Fruit fly (Drosophila melanogaster) whole organism, embryonic: ENCODE data around the gene CG32379.
A peak's percentile ranks its signal among the peaks of the same experiment; 100 is the strongest.

ENCODE experiments used
- ATbp ChIP-seq: fragments of 200-800 bp; sonication (Bioruptor generic); optimal IDR thresholded peaks from 2 replicates; lab custom pipeline; 2017; ENCODE audit warnings: missing biosample characterization, mild to moderate bottlenecking, missing genetic modification characterization, missing genetic modification reagents
- Ada2b ChIP-seq: fragments of 200-800 bp; sonication (Bioruptor generic); IDR thresholded peaks from 2 replicates; pipeline ENCODE4 v1.3.6; 2022; ENCODE audit warnings: missing biosample characterization, missing genetic modification characterization
- Atf6 ChIP-seq: fragments of 200-800 bp; sonication (Bioruptor generic); IDR thresholded peaks from 2 replicates; pipeline ENCODE4 v1.3.6; 2022; ENCODE audit warnings: missing biosample characterization, missing genetic modification characterization
- B-H1 ChIP-seq: fragments of 200-800 bp; sonication (Bioruptor generic); IDR thresholded peaks from 3 replicates; pipeline ENCODE4 v1.3.6; 2022; ENCODE audit warnings: missing biosample characterization, missing genetic modification characterization
- B-H2 ChIP-seq: fragments of 200-800 bp; sonication (Bioruptor generic); optimal IDR thresholded peaks from 2 replicates; lab custom pipeline; 2018; ENCODE audit warnings: missing biosample characterization, mild to moderate bottlenecking, missing genetic modification characterization
- CG10543 ChIP-seq: fragments of 200-800 bp; sonication (Bioruptor generic); optimal IDR thresholded peaks from 3 replicates; lab custom pipeline; 2017; ENCODE audit warnings: missing biosample characterization, mild to moderate bottlenecking, missing genetic modification characterization, moderate library complexity
- CG10565 ChIP-seq: fragments of 200-800 bp; sonication (Bioruptor generic); optimal IDR thresholded peaks from 3 replicates; lab custom pipeline; 2016; ENCODE audit warnings: missing biosample characterization, mild to moderate bottlenecking, missing genetic modification characterization
- CG10959 ChIP-seq: fragments of 200-800 bp; sonication (Bioruptor generic); IDR thresholded peaks from 2 replicates; pipeline ENCODE4 v1.3.6; 2022; ENCODE audit warnings: missing biosample characterization, missing genetic modification characterization
- CG10979 ChIP-seq: fragments of 200-800 bp; sonication (Bioruptor generic); optimal IDR thresholded peaks from 2 replicates; lab custom pipeline; 2018; ENCODE audit warnings: missing biosample characterization, mild to moderate bottlenecking, missing genetic modification characterization, moderate library complexity
- CG12155 ChIP-seq: fragments of 200-800 bp; sonication (Bioruptor generic); optimal IDR thresholded peaks from 3 replicates; lab custom pipeline; 2016; ENCODE audit warnings: missing biosample characterization, missing genetic modification characterization
- CG12391 ChIP-seq: fragments of 200-800 bp; sonication (Bioruptor generic); optimal IDR thresholded peaks from 3 replicates; lab custom pipeline; 2018; ENCODE audit warnings: missing biosample characterization, mild to moderate bottlenecking, missing genetic modification characterization, moderate library complexity
- CG12659 ChIP-seq: fragments of 200-800 bp; sonication (Bioruptor generic); optimal IDR thresholded peaks from 3 replicates; lab custom pipeline; 2017; ENCODE audit warnings: mild to moderate bottlenecking, missing biosample characterization, missing genetic modification reagents, missing genetic modification characterization
- CG13296 ChIP-seq: fragments of 200-800 bp; sonication (Bioruptor generic); optimal IDR thresholded peaks from 3 replicates; lab custom pipeline; 2018; ENCODE audit warnings: missing biosample characterization, mild to moderate bottlenecking, missing genetic modification characterization
- CG13624 ChIP-seq: fragments of 200-800 bp; sonication (Bioruptor generic); optimal IDR thresholded peaks from 2 replicates; lab custom pipeline; 2016; ENCODE audit warnings: missing biosample characterization, missing genetic modification characterization
- CG17186 ChIP-seq: fragments of 200-800 bp; sonication (Bioruptor generic); optimal IDR thresholded peaks from 3 replicates; lab custom pipeline; 2017; ENCODE audit warnings: missing biosample characterization, missing genetic modification reagents, missing genetic modification characterization
- CG34224 ChIP-seq: fragments of 200-800 bp; sonication (Bioruptor generic); IDR thresholded peaks from 3 replicates; pipeline ENCODE4 v1.3.6; 2022; ENCODE audit warnings: missing biosample characterization, missing genetic modification characterization; ENCODE audit not compliant: partially characterized antibody
- CG4820 ChIP-seq: fragments of 200-800 bp; sonication (Bioruptor generic); optimal IDR thresholded peaks from 3 replicates; lab custom pipeline; 2016; ENCODE audit warnings: missing biosample characterization, missing genetic modification characterization
- CHES-1-like ChIP-seq: fragments of 200-800 bp; sonication (Bioruptor generic); optimal IDR thresholded peaks from 2 replicates; lab custom pipeline; 2016; ENCODE audit warnings: missing biosample characterization, missing genetic modification characterization
- CrebB ChIP-seq: fragments of 200-800 bp; sonication (Bioruptor generic); optimal IDR thresholded peaks from 3 replicates; lab custom pipeline; 2018; ENCODE audit warnings: missing biosample characterization, mild to moderate bottlenecking, missing genetic modification characterization
- D19B ChIP-seq: fragments of 200-800 bp; sonication (Bioruptor generic); optimal IDR thresholded peaks from 2 replicates; lab custom pipeline; 2017; ENCODE audit warnings: missing biosample characterization, mild to moderate bottlenecking, missing genetic modification characterization
- GATAe ChIP-seq: fragments of 200-800 bp; sonication (Bioruptor generic); conservative IDR thresholded peaks from 2 replicates; pipeline ENCODE4 v1.3.6; 2022; ENCODE audit warnings: missing biosample characterization, missing genetic modification characterization
- HLH4C ChIP-seq: fragments of 200-800 bp; sonication (Bioruptor generic); IDR thresholded peaks from 3 replicates; pipeline ENCODE4 v1.3.6; 2022; ENCODE audit warnings: missing biosample characterization, missing genetic modification characterization; ENCODE audit not compliant: partially characterized antibody
- MESR4 ChIP-seq: fragments of 200-800 bp; sonication (Bioruptor generic); optimal IDR thresholded peaks from 2 replicates; lab custom pipeline; 2018; ENCODE audit warnings: missing biosample characterization, mild to moderate bottlenecking, missing genetic modification characterization, moderate library complexity
- NfI ChIP-seq: fragments of 200-800 bp; sonication (Bioruptor generic); optimal IDR thresholded peaks from 3 replicates; lab custom pipeline; 2018; ENCODE audit warnings: missing biosample characterization, mild to moderate bottlenecking, missing genetic modification characterization, moderate library complexity
- Ravus ChIP-seq: fragments of 200-800 bp; sonication (Bioruptor generic); IDR thresholded peaks from 2 replicates; pipeline ENCODE4 v1.3.6; 2022; ENCODE audit warnings: missing biosample characterization, missing genetic modification characterization
- ab ChIP-seq: fragments of 200-800 bp; sonication (Bioruptor generic); optimal IDR thresholded peaks from 2 replicates; lab custom pipeline; 2016; ENCODE audit warnings: missing biosample characterization, missing genetic modification characterization
- amos ChIP-seq: fragments of 200-800 bp; sonication (Bioruptor generic); IDR thresholded peaks from 2 replicates; pipeline ENCODE4 v1.3.6; 2022; ENCODE audit warnings: missing biosample characterization, missing genetic modification characterization; ENCODE audit not compliant: partially characterized antibody
- ara ChIP-seq: fragments of 200-800 bp; sonication (Bioruptor generic); IDR thresholded peaks from 2 replicates; pipeline ENCODE4 v1.3.6; 2022; ENCODE audit warnings: missing biosample characterization, missing genetic modification characterization
- bsh ChIP-seq, 2 experiments: fragments of 200-800 bp; sonication (Bioruptor generic); optimal IDR thresholded peaks; 2 replicates each; lab custom pipeline; 2017 to 2018; ENCODE audit warnings: mild to moderate bottlenecking in 2 of 2, missing biosample characterization in 2 of 2, missing genetic modification characterization in 2 of 2, moderate library complexity in 1 of 2
- crc ChIP-seq: fragments of 200-800 bp; sonication (Bioruptor generic); optimal IDR thresholded peaks from 2 replicates; lab custom pipeline; 2016; ENCODE audit warnings: missing biosample characterization, missing genetic modification characterization
- ems ChIP-seq: fragments of 200-800 bp; sonication (Bioruptor generic); optimal IDR thresholded peaks from 3 replicates; lab custom pipeline; 2016; ENCODE audit warnings: missing biosample characterization, missing genetic modification characterization
- en ChIP-seq: fragments of 200-800 bp; sonication (Bioruptor generic); optimal IDR thresholded peaks from 2 replicates; lab custom pipeline; 2016; ENCODE audit warnings: missing biosample characterization, missing genetic modification characterization
- eyg ChIP-seq: fragments of 200-800 bp; sonication (Bioruptor generic); optimal IDR thresholded peaks from 3 replicates; lab custom pipeline; 2016; ENCODE audit warnings: missing biosample characterization, missing genetic modification characterization
- fru ChIP-seq: fragments of >200 bp; optimal IDR thresholded peaks from 2 replicates; lab custom pipeline; 2017
- gce ChIP-seq: fragments of 200-800 bp; sonication (Bioruptor generic); IDR thresholded peaks from 3 replicates; pipeline ENCODE4 v1.3.6; 2022; ENCODE audit warnings: missing biosample characterization, missing genetic modification characterization
- grau ChIP-seq: fragments of 200-800 bp; optimal IDR thresholded peaks from 3 replicates; lab custom pipeline; 2019; ENCODE audit warnings: missing biosample characterization, mild to moderate bottlenecking, missing genetic modification characterization, moderate library complexity
- her ChIP-seq: fragments of 200-800 bp; sonication (Bioruptor generic); optimal IDR thresholded peaks from 2 replicates; lab custom pipeline; 2016; ENCODE audit warnings: missing biosample characterization, missing genetic modification characterization
- kay ChIP-seq: fragments of 200-800 bp; sonication (Bioruptor generic); optimal IDR thresholded peaks from 2 replicates; lab custom pipeline; 2016; ENCODE audit warnings: missing biosample characterization, missing genetic modification characterization
- knrl ChIP-seq: fragments of 200-800 bp; sonication (Bioruptor generic); IDR thresholded peaks from 3 replicates; pipeline ENCODE4 v1.3.6; 2022; ENCODE audit warnings: missing biosample characterization, missing genetic modification characterization; ENCODE audit not compliant: partially characterized antibody
- nerfin-1 ChIP-seq: fragments of 200-800 bp; sonication (Bioruptor generic); optimal IDR thresholded peaks from 3 replicates; lab custom pipeline; 2019; ENCODE audit warnings: missing biosample characterization, mild to moderate bottlenecking, missing genetic modification characterization, moderate library complexity
- pan ChIP-seq, 4 experiments: fragments of >200 bp in 3 of 4; fragments of 200-800 bp in 1 of 4; sonication (Bioruptor generic) in 1 of 4; optimal IDR thresholded peaks in 3 of 4; IDR thresholded peaks in 1 of 4; 2 replicates each; pipeline versions ENCODE4 v1.3.6 to Lab custom; 2017 to 2022; ENCODE audit warnings: missing biosample characterization in 2 of 4, missing genetic modification characterization in 2 of 4, mixed read lengths in 1 of 4
- pfk ChIP-seq: fragments of 200-800 bp; sonication (Bioruptor generic); optimal IDR thresholded peaks from 2 replicates; lab custom pipeline; 2018; ENCODE audit warnings: missing biosample characterization, mild to moderate bottlenecking, missing genetic modification characterization, moderate library complexity
- pnt ChIP-seq: fragments of 200-800 bp; sonication (Bioruptor generic); optimal IDR thresholded peaks from 3 replicates; lab custom pipeline; 2016; ENCODE audit warnings: missing biosample characterization, missing genetic modification characterization
- pros ChIP-seq: fragments of 200-800 bp; sonication (Bioruptor generic); optimal IDR thresholded peaks from 3 replicates; lab custom pipeline; 2019; ENCODE audit warnings: missing biosample characterization, mild to moderate bottlenecking, missing genetic modification characterization, moderate library complexity
- shn ChIP-seq: fragments of 200-800 bp; sonication (Bioruptor generic); optimal IDR thresholded peaks from 3 replicates; lab custom pipeline; 2016; ENCODE audit warnings: missing biosample characterization, missing genetic modification characterization
- sima ChIP-seq: fragments of 200-800 bp; sonication (Bioruptor generic); optimal IDR thresholded peaks from 2 replicates; lab custom pipeline; 2016; ENCODE audit warnings: missing biosample characterization, missing genetic modification characterization
- toy ChIP-seq: fragments of 200-800 bp; sonication (Bioruptor generic); IDR thresholded peaks from 2 replicates; pipeline ENCODE4 v1.3.6; 2022; ENCODE audit warnings: missing biosample characterization, missing genetic modification characterization
- z ChIP-seq: fragments of 200-800 bp; sonication (Bioruptor generic); IDR thresholded peaks from 3 replicates; pipeline ENCODE4 v1.3.6; 2022; ENCODE audit warnings: missing biosample characterization, missing genetic modification characterization
- zen ChIP-seq: fragments of 200-800 bp; sonication (Bioruptor generic); optimal IDR thresholded peaks from 3 replicates; lab custom pipeline; 2018; ENCODE audit warnings: missing biosample characterization, mild to moderate bottlenecking, missing genetic modification characterization, moderate library complexity
- zfh1 ChIP-seq: fragments of 200-800 bp; sonication (Bioruptor generic); IDR thresholded peaks from 3 replicates; pipeline ENCODE4 v1.3.6; 2022; ENCODE audit warnings: missing biosample characterization, missing genetic modification characterization

Gene CG32379

DNA sequence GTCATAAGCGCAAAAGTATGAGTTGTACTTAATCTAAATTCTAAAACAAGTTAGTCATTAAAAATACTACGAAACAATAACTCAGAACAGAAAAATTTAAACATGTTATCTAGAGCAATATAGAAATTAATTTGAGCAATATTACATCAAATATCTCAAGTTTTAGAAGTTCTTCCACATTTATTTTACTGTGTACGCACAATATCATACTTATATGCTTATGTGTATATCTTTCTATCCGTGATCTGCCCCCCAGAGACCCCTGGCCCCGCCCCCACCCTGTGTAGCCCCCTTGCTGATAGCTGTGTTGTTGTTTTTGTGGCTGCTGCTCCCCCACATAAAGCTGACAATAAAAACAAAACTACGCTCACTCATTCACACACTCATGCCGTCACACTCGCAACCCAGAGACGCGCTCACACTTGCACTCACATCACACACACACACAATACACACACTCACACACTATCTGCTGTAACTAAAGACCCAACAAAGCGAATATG is 37.2 kb downstream of the CG32379 start (continued):
- TF ChIP-seq CG13624 (GFP tag; lab: Kevin White, UChicago), result no peak
- no peak for TF ChIP-seq CrebB (tag; lab: Kevin White, UChicago)
- TF ChIP-seq CG10543 (GFP tag; lab: Kevin White, UChicago), result peak; percentile 49
- peak; percentile 45 for TF ChIP-seq CG12391
- no peak for TF ChIP-seq pan (optimal IDR thresholded peaks at IDR 0.05; lab: Kevin White, UChicago)
- no peak for TF ChIP-seq pan (GFP tag; optimal IDR thresholded peaks at IDR 0.05 in 1 of 2, IDR thresholded peaks at IDR 0.05 in 1 of 2)
- TF ChIP-seq gce (GFP tag; lab: Robert Waterston, UW), result no peak
- no peak for TF ChIP-seq sima (GFP tag; lab: Kevin White, UChicago)
- TF ChIP-seq fru (lab: Kevin White, UChicago), result no peak
- no peak for TF ChIP-seq HLH4C
- no peak for TF ChIP-seq Ravus (GFP tag; lab: Robert Waterston, UW)
- TF ChIP-seq B-H2 (GFP tag; lab: Kevin White, UChicago), result no peak
- TF ChIP-seq CG13296, result no peak
- TF ChIP-seq pros (GFP tag; lab: Kevin White, UChicago), result no peak
- no peak for TF ChIP-seq toy
- no peak for TF ChIP-seq nerfin-1
- TF ChIP-seq crc (GFP tag; lab: Kevin White, UChicago), result no peak
- TF ChIP-seq D19B (GFP tag; lab: Kevin White, UChicago), result no peak
- TF ChIP-seq CHES-1-like (GFP tag; lab: Kevin White, UChicago), result no peak
- no peak; the same call in 1 of the 2 replicates for TF ChIP-seq GATAe (GFP tag; lab: Robert Waterston, UW)
- no peak for TF ChIP-seq zfh1 (GFP tag; lab: Robert Waterston, UW)
- TF ChIP-seq bsh (GFP tag; optimal IDR thresholded peaks at IDR 0.05; lab: Kevin White, UChicago), result peak; percentile 29 to 51
- peak; percentile 42 for TF ChIP-seq grau
- TF ChIP-seq CG10959, result no peak
- peak; percentile 59 for TF ChIP-seq CG10979 (tag; lab: Kevin White, UChicago)
- no peak for TF ChIP-seq zen (tag; lab: Kevin White, UChicago)
- TF ChIP-seq CG10565 (GFP tag; lab: Kevin White, UChicago), result no peak
- TF ChIP-seq CG12659 (GFP tag; lab: Kevin White, UChicago), result no peak
- no peak for TF ChIP-seq pnt
- no peak for TF ChIP-seq knrl
- no peak for TF ChIP-seq pfk (GFP tag; lab: Kevin White, UChicago)
- 0 out of 2 replicates have a peak, but pooled peaks have one; percentile 22 for TF ChIP-seq Ada2b (GFP tag; lab: Robert Waterston, UW)
- no peak for TF ChIP-seq CG17186
- no peak for TF ChIP-seq shn
- peak; percentile 48; the same call in 1 of the 2 replicates for TF ChIP-seq Atf6 (GFP tag; lab: Robert Waterston, UW)
- TF ChIP-seq ab, result no peak
- TF ChIP-seq NfI, result no peak
- TF ChIP-seq ATbp (GFP tag; lab: Kevin White, UChicago), result no peak
- TF ChIP-seq en, result no peak
- no peak for TF ChIP-seq B-H1
- 0 out of 3 replicates have a peak, but pooled peaks have one; percentile 15 for TF ChIP-seq CG34224 (GFP tag; lab: Robert Waterston, UW)
- no peak for TF ChIP-seq her (GFP tag; lab: Kevin White, UChicago)
- no peak for TF ChIP-seq ara (GFP tag; lab: Robert Waterston, UW)
- no peak for TF ChIP-seq eyg (GFP tag; lab: Kevin White, UChicago)
- TF ChIP-seq MESR4, result no peak
- peak; percentile 95 for TF ChIP-seq z (GFP tag; lab: Robert Waterston, UW)
- no peak for TF ChIP-seq ems (GFP tag; lab: Kevin White, UChicago)
- TF ChIP-seq CG4820 (GFP tag; lab: Kevin White, UChicago), result no peak
- no peak for TF ChIP-seq CG12155
- TF ChIP-seq kay (GFP tag; lab: Kevin White, UChicago), result no peak
- peak; percentile 5; the same call in 1 of the 2 replicates for TF ChIP-seq amos (GFP tag; lab: Robert Waterston, UW)
